In the genomic region with DNA sequence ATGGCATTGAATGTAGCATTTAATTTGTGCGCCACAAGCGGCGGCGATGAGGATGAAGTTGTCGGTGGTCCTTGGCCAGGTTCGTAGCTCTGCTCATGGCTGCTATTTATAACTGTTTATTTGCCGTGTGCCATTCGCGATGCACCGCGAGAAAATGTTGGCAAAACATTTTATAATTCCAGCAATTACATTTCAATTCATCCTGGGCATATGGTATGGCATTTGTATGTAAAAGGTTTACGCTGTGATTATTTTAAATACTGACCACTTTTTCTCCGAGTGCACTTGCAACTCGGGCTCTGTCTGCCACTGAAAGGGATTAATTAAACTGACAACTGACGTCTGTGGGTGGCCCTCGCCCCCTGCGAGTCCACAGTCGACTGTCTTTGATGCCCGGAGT, we compare ENCODE assay signal across 2 fruit fly cellular contexts.
TF ChIP-seq lines count a peak whose summit lies in the region.

No protein-coding gene starts in this region.

TF ChIP-seq in whole organism, embryonic, 481 proteins besides CTCF, POLR2A, EP300 and RAD21 (continued from another document and continues in another):
- TF ChIP-seq dan (GFP tag; IDR thresholded peaks at IDR 0.05; lab: Robert Waterston, UW) (0 out of 2 replicates have a peak, but pooled peaks have one; percentile 35), HLH54F (GFP tag; optimal IDR thresholded peaks at IDR 0.05; lab: Kevin White, UChicago) (no peak), p53 (GFP tag; optimal IDR thresholded peaks at IDR 0.05; lab: Kevin White, UChicago) (no peak), sisA (GFP tag; IDR thresholded peaks at IDR 0.05; lab: Robert Waterston, UW) (peak; percentile 56), CG15696 (tag; optimal IDR thresholded peaks at IDR 0.05; lab: Kevin White, UChicago) (no peak), TFAM (GFP tag; optimal IDR thresholded peaks at IDR 0.05; lab: Kevin White, UChicago) (no peak), CG11696 (GFP tag; IDR thresholded peaks at IDR 0.05; lab: Robert Waterston, UW) (no peak), maf-S (GFP tag; optimal IDR thresholded peaks at IDR 0.05; lab: Kevin White, UChicago) (no peak), tup (GFP tag; optimal IDR thresholded peaks at IDR 0.05; lab: Kevin White, UChicago) (no peak), CG18599 (GFP tag; optimal IDR thresholded peaks at IDR 0.05; lab: Kevin White, UChicago) (peak; percentile 65), CG9797 (GFP tag; optimal IDR thresholded peaks at IDR 0.05; lab: Kevin White, UChicago) (no peak), pan (optimal IDR thresholded peaks at IDR 0.05; lab: Kevin White, UChicago) (no peak), pan (GFP tag; optimal IDR thresholded peaks at IDR 0.05 in 1 of 2, IDR thresholded peaks at IDR 0.05 in 1 of 2) (peak in 1 of 2 experiments; percentile 57), CG8359 (GFP tag; optimal IDR thresholded peaks at IDR 0.05; lab: Kevin White, UChicago; ENCODE audit: borderline replicate concordance) (no peak), fu2 (GFP tag; optimal IDR thresholded peaks at IDR 0.05; lab: Kevin White, UChicago) (peak; percentile 12), knrl (GFP tag; IDR thresholded peaks at IDR 0.05; lab: Robert Waterston, UW; ENCODE audit: partially characterized antibody) (no peak), CG18619 (GFP tag; optimal IDR thresholded peaks at IDR 0.05; lab: Kevin White, UChicago) (no peak), CG4820 (GFP tag; optimal IDR thresholded peaks at IDR 0.05; lab: Kevin White, UChicago) (no peak), CG11504 (tag; optimal IDR thresholded peaks at IDR 0.05; lab: Kevin White, UChicago) (peak; percentile 49), CG32772 (GFP tag; IDR thresholded peaks at IDR 0.05; lab: Robert Waterston, UW) (peak; percentile 27; the same call in 1 of the 2 replicates), Optix (GFP tag; IDR thresholded peaks at IDR 0.05; lab: Robert Waterston, UW) (peak; percentile 64), jing (GFP tag; optimal IDR thresholded peaks at IDR 0.05; lab: Kevin White, UChicago) (no peak), Xrp1 (GFP tag; IDR thresholded peaks at IDR 0.05; lab: Robert Waterston, UW) (peak; percentile 57; the same call in 1 of the 2 replicates), CG4404 (GFP tag; IDR thresholded peaks at IDR 0.05; lab: Robert Waterston, UW) (no peak), Gug (GFP tag; IDR thresholded peaks at IDR 0.05; lab: Robert Waterston, UW) (peak; percentile 4; the same call in 1 of the 4 replicates), gro (GFP tag; optimal IDR thresholded peaks at IDR 0.05; lab: Kevin White, UChicago) (peak; percentile 19), slou (GFP tag; optimal IDR thresholded peaks at IDR 0.05; lab: Kevin White, UChicago) (no peak), seq (GFP tag; IDR thresholded peaks at IDR 0.05; lab: Robert Waterston, UW) (peak; percentile 54; the same call in 1 of the 2 replicates), NK7.1 (GFP tag; optimal IDR thresholded peaks at IDR 0.05; lab: Kevin White, UChicago) (peak; percentile 29), ind (GFP tag; optimal IDR thresholded peaks at IDR 0.05; lab: Kevin White, UChicago) (peak; percentile 39), nau (GFP tag; optimal IDR thresholded peaks at IDR 0.05; lab: Kevin White, UChicago) (no peak), CG12942 (GFP tag; optimal IDR thresholded peaks at IDR 0.05; lab: Kevin White, UChicago) (no peak), MBD-R2 (GFP tag; IDR thresholded peaks at IDR 0.05; lab: Robert Waterston, UW) (no peak), Dbx (GFP tag; IDR thresholded peaks at IDR 0.05; lab: Robert Waterston, UW) (peak; percentile 62; the same call in 1 of the 3 replicates), HLHmδ (GFP tag; optimal IDR thresholded peaks at IDR 0.05; lab: Kevin White, UChicago) (no peak), CG10274 (GFP tag; optimal IDR thresholded peaks at IDR 0.05; lab: Kevin White, UChicago) (no peak), usp (GFP tag; optimal IDR thresholded peaks at IDR 0.05; lab: Kevin White, UChicago) (no peak), CG4617 (GFP tag; optimal IDR thresholded peaks at IDR 0.05; lab: Kevin White, UChicago; ENCODE audit: borderline replicate concordance) (no peak), CG3847 (GFP tag; IDR thresholded peaks at IDR 0.05; lab: Robert Waterston, UW) (peak; percentile 43; the same call in 1 of the 2 replicates), Mad (GFP tag; optimal IDR thresholded peaks at IDR 0.05; lab: Kevin White, UChicago) (no peak), vvl (GFP tag; IDR thresholded peaks at IDR 0.05; lab: Robert Waterston, UW) (peak; percentile 74), nom (GFP tag; optimal IDR thresholded peaks at IDR 0.05; lab: Kevin White, UChicago) (peak; percentile 2), eyg (GFP tag; optimal IDR thresholded peaks at IDR 0.05; lab: Kevin White, UChicago) (no peak), Ets65A (GFP tag; lab: Kevin White, UChicago) (peak; percentile 3), CG10366 (GFP tag; IDR thresholded peaks at IDR 0.05; lab: Robert Waterston, UW) (peak; percentile 44; the same call in 1 of the 2 replicates), btn (GFP tag; optimal IDR thresholded peaks at IDR 0.05; lab: Kevin White, UChicago) (no peak), Lhr (GFP tag; optimal IDR thresholded peaks at IDR 0.05; lab: Kevin White, UChicago) (no peak), CG17328 (GFP tag; IDR thresholded peaks at IDR 0.05; lab: Robert Waterston, UW) (peak; percentile 35; the same call in 1 of the 2 replicates), Ada2b (GFP tag; IDR thresholded peaks at IDR 0.05; lab: Robert Waterston, UW) (peak; percentile 25; the same call in 1 of the 2 replicates), CG9609 (GFP tag; optimal IDR thresholded peaks at IDR 0.05; lab: Kevin White, UChicago) (peak; percentile 15), lbe (GFP tag; optimal IDR thresholded peaks at IDR 0.05; lab: Kevin White, UChicago) (no peak), CG14014 (GFP tag; IDR thresholded peaks at IDR 0.05; lab: Robert Waterston, UW) (0 out of 2 replicates have a peak, but pooled peaks have one; percentile 25), sob (GFP tag; IDR thresholded peaks at IDR 0.05; lab: Robert Waterston, UW) (peak; percentile 49; the same call in 1 of the 2 replicates), CG1024 (GFP tag; IDR thresholded peaks at IDR 0.05; lab: Robert Waterston, UW) (0 out of 2 replicates have a peak, but pooled peaks have one; percentile 43), CG4854 (GFP tag; optimal IDR thresholded peaks at IDR 0.05; lab: Kevin White, UChicago) (no peak), dm (GFP tag; optimal IDR thresholded peaks at IDR 0.05; lab: Kevin White, UChicago) (no peak), CG3163 (GFP tag; optimal IDR thresholded peaks at IDR 0.05; lab: Kevin White, UChicago) (no peak), fd96Cb (tag; optimal IDR thresholded peaks at IDR 0.05; lab: Kevin White, UChicago) (no peak), CG42726 (GFP tag; IDR thresholded peaks at IDR 0.05; lab: Robert Waterston, UW; ENCODE audit: partially characterized antibody) (no peak), ase (GFP tag; IDR thresholded peaks at IDR 0.05; lab: Robert Waterston, UW) (no peak), rib (GFP tag; IDR thresholded peaks at IDR 0.05; lab: Robert Waterston, UW) (no peak), Antp (GFP tag; optimal IDR thresholded peaks at IDR 0.05; lab: Kevin White, UChicago) (peak; percentile 29)

TF ChIP-seq in whole organism, prepupa, 60 proteins besides CTCF, POLR2A, EP300 and RAD21 (continued from another document):
- TF ChIP-seq salr (GFP tag; optimal IDR thresholded peaks at IDR 0.05; lab: Kevin White, UChicago): peak; percentile 16 to 38
- TF ChIP-seq lz (GFP tag; optimal IDR thresholded peaks at IDR 0.05; lab: Kevin White, UChicago): peak; percentile 12
- peak; percentile 41 for TF ChIP-seq net (GFP tag; optimal IDR thresholded peaks at IDR 0.05; lab: Kevin White, UChicago)
- peak; percentile 50 for TF ChIP-seq achi (GFP tag; optimal IDR thresholded peaks at IDR 0.05; lab: Kevin White, UChicago)
- peak; percentile 54; the same call in 1 of the 2 replicates for TF ChIP-seq CG15336 (GFP tag; IDR thresholded peaks at IDR 0.05; lab: Robert Waterston, UW)
- no peak for TF ChIP-seq vri (GFP tag; optimal IDR thresholded peaks at IDR 0.05; lab: Kevin White, UChicago)
- TF ChIP-seq fkh (GFP tag; optimal IDR thresholded peaks at IDR 0.05; lab: Kevin White, UChicago): no peak
- TF ChIP-seq Blimp-1 (GFP tag; optimal IDR thresholded peaks at IDR 0.05; lab: Kevin White, UChicago): no peak
- peak; percentile 80 for TF ChIP-seq CG6163 (GFP tag; IDR thresholded peaks at IDR 0.05; lab: Robert Waterston, UW)
- TF ChIP-seq CG16779 (tag; optimal IDR thresholded peaks at IDR 0.05; lab: Kevin White, UChicago): no peak
- TF ChIP-seq Eip75B (GFP tag; optimal IDR thresholded peaks at IDR 0.05; lab: Kevin White, UChicago): peak; percentile 57
- peak; percentile 57 for TF ChIP-seq cyc (GFP tag; optimal IDR thresholded peaks at IDR 0.05; lab: Kevin White, UChicago)
- TF ChIP-seq eg (GFP tag; IDR thresholded peaks at IDR 0.05; lab: Robert Waterston, UW): peak; percentile 66; the same call in 2 of the 3 replicates
- TF ChIP-seq CG4318 (GFP tag; optimal IDR thresholded peaks at IDR 0.05; lab: Kevin White, UChicago): peak; percentile 39
- TF ChIP-seq CG8319 (GFP tag; optimal IDR thresholded peaks at IDR 0.05; lab: Kevin White, UChicago): peak; percentile 37
- no peak for TF ChIP-seq Hr38 (GFP tag; optimal IDR thresholded peaks at IDR 0.05; lab: Kevin White, UChicago)
- peak; percentile 61 for TF ChIP-seq dsx (GFP tag; optimal IDR thresholded peaks at IDR 0.05; lab: Kevin White, UChicago; ENCODE audit: poor library complexity, severe bottlenecking)
- TF ChIP-seq CG11902 (GFP tag; optimal IDR thresholded peaks at IDR 0.05; lab: Kevin White, UChicago): peak; percentile 40
- TF ChIP-seq CG3919 (GFP tag; optimal IDR thresholded peaks at IDR 0.05; lab: Kevin White, UChicago): peak; percentile 66
- TF ChIP-seq CG8119 (GFP tag; IDR thresholded peaks at IDR 0.05; lab: Robert Waterston, UW): peak; percentile 44; the same call in 1 of the 3 replicates
- peak; percentile 41 for TF ChIP-seq Smox (GFP tag; optimal IDR thresholded peaks at IDR 0.05; lab: Kevin White, UChicago)
- peak; percentile 74 for TF ChIP-seq svp (GFP tag; lab: Kevin White, UChicago)
- TF ChIP-seq CG6854 (GFP tag; optimal IDR thresholded peaks at IDR 0.05; lab: Kevin White, UChicago): no peak
- peak; percentile 89 for TF ChIP-seq Eip78C (GFP tag; lab: Kevin White, UChicago)
- TF ChIP-seq CG6808 (GFP tag; optimal IDR thresholded peaks at IDR 0.05; lab: Kevin White, UChicago): peak; percentile 58
- peak; percentile 55 for TF ChIP-seq CG32006 (GFP tag; optimal IDR thresholded peaks at IDR 0.05; lab: Kevin White, UChicago)
- peak; percentile 57 for TF ChIP-seq pdm3 (GFP tag; optimal IDR thresholded peaks at IDR 0.05; lab: Kevin White, UChicago)
- TF ChIP-seq CG8632 (GFP tag; optimal IDR thresholded peaks at IDR 0.05; lab: Kevin White, UChicago): peak; percentile 30
- peak; percentile 50 for TF ChIP-seq topi (GFP tag; optimal IDR thresholded peaks at IDR 0.05; lab: Kevin White, UChicago)
- peak; percentile 53 for TF ChIP-seq CG1621 (tag; optimal IDR thresholded peaks at IDR 0.05; lab: Kevin White, UChicago)
- peak; percentile 60 for TF ChIP-seq CG7368 (GFP tag; optimal IDR thresholded peaks at IDR 0.05; lab: Kevin White, UChicago)
- peak; percentile 64 for TF ChIP-seq CG10669 (GFP tag; optimal IDR thresholded peaks at IDR 0.05; lab: Kevin White, UChicago)
- no peak for TF ChIP-seq Eip93F (GFP tag; optimal IDR thresholded peaks at IDR 0.05; lab: Kevin White, UChicago)
- TF ChIP-seq spab (GFP tag; optimal IDR thresholded peaks at IDR 0.05; lab: Kevin White, UChicago): peak; percentile 53
- TF ChIP-seq CG10631 (GFP tag; optimal IDR thresholded peaks at IDR 0.05; lab: Kevin White, UChicago): peak; percentile 44
- peak; percentile 61 for TF ChIP-seq Met (GFP tag; optimal IDR thresholded peaks at IDR 0.05; lab: Kevin White, UChicago)
- TF ChIP-seq CG11762 (GFP tag; optimal IDR thresholded peaks at IDR 0.05; lab: Kevin White, UChicago; ENCODE audit: insufficient read depth): peak; percentile 30
- TF ChIP-seq CG34406 (GFP tag; optimal IDR thresholded peaks at IDR 0.05; lab: Kevin White, UChicago): peak; percentile 30
